Worm (Caenorhabditis elegans) whole organism, young adult: ENCODE results near the gene nhl-1.

Experiments used
- ama-1 ChIP-seq, 3 experiments: fragments of 150-350 bp in 1 of 3; sonication (generic microtip) in 2 of 3; optimal IDR thresholded peaks; 2 replicates each; lab custom pipeline; 2014 to 2018; ENCODE audit warnings: missing biosample characterization in 2 of 3, missing genetic modification characterization in 2 of 3, missing genetic modification reagents in 2 of 3
- ccch-3 ChIP-seq: fragments of 200-800 bp; sonication (Bioruptor generic); optimal IDR thresholded peaks from 2 replicates; lab custom pipeline; 2018; ENCODE audit warnings: mild to moderate bottlenecking, missing genetic modification characterization, missing compliant biosample characterization
- ceh-79 ChIP-seq: sonication (generic microtip); optimal IDR thresholded peaks from 2 replicates; lab custom pipeline; 2017; ENCODE audit warnings: mild to moderate bottlenecking, missing genetic modification characterization, missing compliant biosample characterization
- dpl-1 ChIP-seq: fragments of 150-350 bp; optimal IDR thresholded peaks from 2 replicates; lab custom pipeline; 2014; ENCODE audit warnings: missing biosample characterization, missing genetic modification reagents, missing genetic modification characterization
- lag-1 ChIP-seq: fragments of 200-800 bp; sonication (Bioruptor generic); IDR thresholded peaks from 2 replicates; pipeline ENCODE4 v1.3.6; 2022; ENCODE audit warnings: missing genetic modification reagents, missing genetic modification characterization, missing compliant biosample characterization
- madf-8 ChIP-seq: fragments of 200-800 bp; sonication (Bioruptor generic); conservative IDR thresholded peaks from 2 replicates; pipeline ENCODE4 v1.3.6; 2022; ENCODE audit warnings: missing genetic modification reagents, missing genetic modification characterization, missing compliant biosample characterization
- sea-2 ChIP-seq: fragments of 200-800 bp; sonication (Bioruptor generic); IDR thresholded peaks from 2 replicates; pipeline ENCODE4 v1.3.6; 2022; ENCODE audit warnings: missing genetic modification characterization, missing compliant biosample characterization
- ztf-3 ChIP-seq: fragments of 200-800 bp; sonication (Bioruptor generic); optimal IDR thresholded peaks from 2 replicates; lab custom pipeline; 2018; ENCODE audit warnings: mild to moderate bottlenecking, missing genetic modification characterization, missing compliant biosample characterization

DNA sequence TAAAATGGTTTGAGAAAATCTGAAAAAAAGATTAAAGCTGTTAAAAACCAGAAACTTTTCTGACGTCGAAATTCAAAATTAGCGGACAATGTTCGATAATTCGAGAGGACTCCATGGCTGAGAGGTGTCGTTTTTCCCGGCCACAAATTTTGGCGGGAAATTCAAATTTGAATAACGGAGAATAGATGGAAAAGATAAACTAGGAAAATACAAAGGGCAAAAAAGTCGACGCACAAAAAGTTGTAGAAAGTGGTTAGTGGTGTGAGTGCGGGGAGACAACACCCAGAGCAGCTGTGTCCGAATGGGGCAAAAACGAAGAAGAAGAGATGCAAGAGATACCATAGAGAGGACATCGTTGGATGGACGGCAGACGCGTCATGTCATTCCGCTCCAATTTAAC, 37.4 kb upstream of the nhl-1 start, which contains the start of gene cls-3:
- TF ChIP-seq ztf-3 (GFP tag; lab: Kevin White, UChicago), result no peak
- TF ChIP-seq ceh-79 (tag; lab: Kevin White, UChicago), result no peak
- no peak for TF ChIP-seq ccch-3 (GFP tag; lab: Kevin White, UChicago)
- TF ChIP-seq ama-1 (optimal IDR thresholded peaks at IDR 0.05; lab: Kevin White, UChicago), result no peak
- no peak for TF ChIP-seq ama-1 (GFP tag; optimal IDR thresholded peaks at IDR 0.05; lab: Kevin White, UChicago)
- no peak for TF ChIP-seq lag-1 (GFP tag; lab: Robert Waterston, UW)
- TF ChIP-seq dpl-1, result peak; percentile 64
- no peak for TF ChIP-seq madf-8 (GFP tag; lab: Robert Waterston, UW)
- no peak for TF ChIP-seq sea-2 (GFP tag; lab: Robert Waterston, UW)
